Worm (Caenorhabditis elegans) whole organism, late embryonic: ENCODE data around the gene pbo-1.

Experiments
- ceh-30 ChIP-seq: fragments of 150-350 bp; optimal IDR thresholded peaks from 2 replicates; lab custom pipeline; 2014; ENCODE audit warnings: missing biosample characterization, missing genetic modification characterization
- ets-4 ChIP-seq: sonication (generic microtip); optimal IDR thresholded peaks from 2 replicates; lab custom pipeline; 2016; ENCODE audit warnings: missing genetic modification characterization, missing compliant biosample characterization
- fax-1 ChIP-seq: sonication (generic microtip); optimal IDR thresholded peaks from 2 replicates; lab custom pipeline; 2016; ENCODE audit warnings: missing genotype, missing genetic modification characterization, missing compliant biosample characterization
- hlh-15 ChIP-seq: sonication (generic microtip); optimal IDR thresholded peaks from 2 replicates; lab custom pipeline; 2016; ENCODE audit warnings: missing genetic modification characterization, missing compliant biosample characterization
- nfya-1 ChIP-seq: sonication (generic microtip); optimal IDR thresholded peaks from 2 replicates; lab custom pipeline; 2017; ENCODE audit warnings: missing genetic modification characterization, mild to moderate bottlenecking, missing compliant biosample characterization, antibody characterized with exemption, moderate library complexity
- nhr-11 ChIP-seq: fragments of 150-350 bp; optimal IDR thresholded peaks from 2 replicates; lab custom pipeline; 2014; ENCODE audit warnings: missing biosample characterization, missing genetic modification characterization
- nhr-232 ChIP-seq: sonication (generic microtip); optimal IDR thresholded peaks from 2 replicates; lab custom pipeline; 2016; ENCODE audit warnings: missing genetic modification characterization, missing compliant biosample characterization
- odd-2 ChIP-seq: sonication (generic microtip); optimal IDR thresholded peaks from 2 replicates; lab custom pipeline; 2017; ENCODE audit warnings: antibody characterized with exemption, mild to moderate bottlenecking, missing genetic modification characterization, missing compliant biosample characterization
- rnt-1 ChIP-seq: sonication (generic microtip); optimal IDR thresholded peaks from 2 replicates; lab custom pipeline; 2016; ENCODE audit warnings: missing genetic modification characterization, missing compliant biosample characterization

DNA sequence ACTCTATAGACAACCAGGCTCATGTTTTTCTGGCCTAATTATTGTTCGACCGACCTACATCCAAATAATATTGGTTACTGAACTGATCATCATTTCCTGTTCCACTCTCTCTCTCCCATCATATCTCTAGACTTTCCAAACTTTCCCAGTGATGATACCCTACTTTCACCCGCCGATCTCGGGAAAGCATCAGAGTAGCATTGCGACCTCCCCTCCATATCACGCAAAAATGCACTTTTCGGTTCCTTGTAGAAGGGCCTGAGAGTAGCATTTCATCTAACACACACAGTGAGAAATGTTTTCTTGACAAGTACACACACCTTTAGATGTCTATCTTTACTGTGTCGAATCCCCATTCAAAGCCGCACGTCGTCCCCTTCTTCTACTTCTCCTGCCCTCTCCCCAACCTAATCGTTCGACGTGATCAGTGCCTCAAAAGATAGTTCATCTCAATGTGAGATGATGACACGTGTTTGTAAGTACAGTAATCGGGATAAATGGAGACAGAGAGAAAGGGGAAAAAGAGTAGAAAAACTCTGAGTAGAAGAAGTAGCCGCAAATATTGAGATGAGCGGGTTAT, 53.4 kb downstream of the pbo-1 start:
- TF ChIP-seq ceh-30 (tag; lab: Kevin White, UChicago): no peak
- TF ChIP-seq nhr-232 (tag; lab: Kevin White, UChicago): no peak
- TF ChIP-seq odd-2 (tag; lab: Kevin White, UChicago): no peak
- no peak for TF ChIP-seq rnt-1 (tag; lab: Kevin White, UChicago)
- no peak for TF ChIP-seq nfya-1 (tag; lab: Kevin White, UChicago)
- no peak for TF ChIP-seq ets-4
- no peak for TF ChIP-seq fax-1
- no peak for TF ChIP-seq nhr-11 (tag; lab: Kevin White, UChicago)
- no peak for TF ChIP-seq hlh-15 (tag; lab: Kevin White, UChicago)
